Fruit fly (Drosophila melanogaster) Kc167 (cell line): ENCODE data around the gene CG10600.

Experiments
- Myc ChIP-seq: fragments of >200 bp; optimal IDR thresholded peaks from 2 replicates; lab custom pipeline; 2017; ENCODE audit warnings: missing external identifiers
- Sin3A ChIP-seq: fragments of >200 bp; optimal IDR thresholded peaks from 2 replicates; lab custom pipeline; 2018; ENCODE audit warnings: missing external identifiers
- h ChIP-seq: fragments of >200 bp; optimal IDR thresholded peaks from 3 replicates; lab custom pipeline; 2018; ENCODE audit warnings: missing external identifiers
- insv ChIP-seq: fragments of >200 bp; optimal IDR thresholded peaks from 3 replicates; lab custom pipeline; 2018; ENCODE audit warnings: missing external identifiers
- psq ChIP-seq: fragments of >200 bp; optimal IDR thresholded peaks from 2 replicates; lab custom pipeline; 2017; ENCODE audit warnings: missing external identifiers

dm6 chr2L:18792806-18793205 lies 46.7 kb downstream of the CG10600 start, which contains the start of gene ham:
- no peak for TF ChIP-seq insv (lab: Kevin White, UChicago)
- TF ChIP-seq Myc (lab: Kevin White, UChicago): no peak
- TF ChIP-seq h (lab: Kevin White, UChicago): no peak
- no peak for TF ChIP-seq psq (lab: Kevin White, UChicago)
- TF ChIP-seq Sin3A (lab: Kevin White, UChicago): no peak
